Worm (Caenorhabditis elegans) whole organism, mixed stage, embryonic: ENCODE results near the gene arrd-19.

ENCODE experiments used
- M03D4.4 ChIP-seq: sonication (generic microtip); optimal IDR thresholded peaks from 2 replicates; lab custom pipeline; 2017; ENCODE audit warnings: mild to moderate bottlenecking, missing genetic modification characterization, missing compliant biosample characterization
- bed-3 ChIP-seq: fragments of 200-800 bp; sonication (Bioruptor generic); optimal IDR thresholded peaks from 3 replicates; lab custom pipeline; 2018; ENCODE audit warnings: mild to moderate bottlenecking, missing genetic modification characterization, moderate library complexity, missing compliant biosample characterization
- blmp-1 ChIP-seq: fragments of 150-350 bp; optimal IDR thresholded peaks from 2 replicates; lab custom pipeline; 2014; ENCODE audit warnings: missing biosample characterization, missing genetic modification characterization
- ceh-39 ChIP-seq: fragments of 150-350 bp; optimal IDR thresholded peaks from 2 replicates; lab custom pipeline; 2014; ENCODE audit warnings: missing biosample characterization, missing genetic modification characterization
- ceh-43 ChIP-seq: fragments of 200-800 bp; sonication (Bioruptor generic); optimal IDR thresholded peaks from 2 replicates; lab custom pipeline; 2018; ENCODE audit warnings: mild to moderate bottlenecking, missing genetic modification characterization, moderate library complexity, missing compliant biosample characterization
- ces-1 ChIP-seq: fragments of 150-350 bp; optimal IDR thresholded peaks from 2 replicates; lab custom pipeline; 2014; ENCODE audit warnings: missing biosample characterization, missing genetic modification reagents, missing genetic modification characterization
- cnd-1 ChIP-seq: fragments of 200-800 bp; sonication (Bioruptor generic); optimal IDR thresholded peaks from 2 replicates; lab custom pipeline; 2018; ENCODE audit warnings: mild to moderate bottlenecking, missing genetic modification characterization, missing compliant biosample characterization
- drap-1 ChIP-seq: fragments of 200-800 bp; sonication (Bioruptor generic); optimal IDR thresholded peaks from 3 replicates; lab custom pipeline; 2018; ENCODE audit warnings: mild to moderate bottlenecking, missing genetic modification characterization, missing compliant biosample characterization
- elt-1 ChIP-seq: sonication (generic microtip); optimal IDR thresholded peaks from 2 replicates; lab custom pipeline; 2017; ENCODE audit warnings: missing genetic modification characterization, mild to moderate bottlenecking, missing compliant biosample characterization, antibody characterized with exemption, moderate library complexity, borderline replicate concordance; ENCODE audit not compliant: insufficient read depth
- elt-3 ChIP-seq: fragments of 150-350 bp; optimal IDR thresholded peaks from 2 replicates; lab custom pipeline; 2014; ENCODE audit warnings: missing biosample characterization, missing genetic modification characterization
- flh-1 ChIP-seq: fragments of 200-800 bp; sonication (Bioruptor generic); optimal IDR thresholded peaks from 2 replicates; lab custom pipeline; 2018; ENCODE audit warnings: mild to moderate bottlenecking, missing genetic modification characterization, moderate library complexity, missing compliant biosample characterization
- ham-2 ChIP-seq: fragments of 200-800 bp; sonication (Bioruptor generic); optimal IDR thresholded peaks from 2 replicates; lab custom pipeline; 2018; ENCODE audit warnings: mild to moderate bottlenecking, missing genetic modification characterization, missing compliant biosample characterization
- hlh-1 ChIP-seq: fragments of 150-350 bp; optimal IDR thresholded peaks from 2 replicates; lab custom pipeline; 2014; ENCODE audit warnings: missing biosample characterization, missing genetic modification reagents, missing genetic modification characterization
- lin-13 ChIP-seq: fragments of 150-350 bp; optimal IDR thresholded peaks from 2 replicates; lab custom pipeline; 2014; ENCODE audit warnings: missing biosample characterization, missing genetic modification characterization
- lin-32 ChIP-seq: fragments of 200-800 bp; sonication (Bioruptor generic); optimal IDR thresholded peaks from 2 replicates; lab custom pipeline; 2018; ENCODE audit warnings: mild to moderate bottlenecking, missing genetic modification characterization, missing compliant biosample characterization
- lsy-2 ChIP-seq: fragments of 150-350 bp; optimal IDR thresholded peaks from 2 replicates; lab custom pipeline; 2014; ENCODE audit warnings: missing biosample characterization, missing genetic modification characterization
- mab-5 ChIP-seq: fragments of 150-350 bp; optimal IDR thresholded peaks from 2 replicates; lab custom pipeline; 2014; ENCODE audit warnings: missing biosample characterization, missing genetic modification characterization
- mep-1 ChIP-seq: fragments of 150-350 bp; optimal IDR thresholded peaks from 2 replicates; lab custom pipeline; 2017; ENCODE audit warnings: missing biosample characterization, missing genetic modification reagents, missing genetic modification characterization, inconsistent platforms
- mls-2 ChIP-seq: sonication (generic microtip); optimal IDR thresholded peaks from 2 replicates; lab custom pipeline; 2016; ENCODE audit warnings: mild to moderate bottlenecking, missing genetic modification characterization, moderate library complexity, missing compliant biosample characterization
- nhr-2 ChIP-seq: fragments of 150-350 bp; optimal IDR thresholded peaks from 2 replicates; lab custom pipeline; 2014; ENCODE audit warnings: missing biosample characterization, missing genetic modification characterization
- nhr-28 ChIP-seq: fragments of 150-350 bp; optimal IDR thresholded peaks from 2 replicates; lab custom pipeline; 2014; ENCODE audit warnings: missing biosample characterization, missing genetic modification characterization
- nhr-76 ChIP-seq: sonication (generic microtip); optimal IDR thresholded peaks from 2 replicates; lab custom pipeline; 2017; ENCODE audit warnings: missing biosample characterization, missing genetic modification characterization
- pha-4 ChIP-seq: fragments of 150-350 bp; optimal IDR thresholded peaks from 2 replicates; lab custom pipeline; 2018; ENCODE audit warnings: missing biosample characterization, missing genetic modification reagents, missing genetic modification characterization
- sem-2 ChIP-seq: fragments of 200-800 bp; sonication (Bioruptor generic); optimal IDR thresholded peaks from 2 replicates; lab custom pipeline; 2018; ENCODE audit warnings: mild to moderate bottlenecking, missing genetic modification characterization, missing compliant biosample characterization
- snpc-4 ChIP-seq: fragments of 150-350 bp; optimal IDR thresholded peaks from 2 replicates; lab custom pipeline; 2014; ENCODE audit warnings: missing biosample characterization, missing genetic modification characterization
- sptf-1 ChIP-seq: sonication (generic microtip); optimal IDR thresholded peaks from 2 replicates; lab custom pipeline; 2017; ENCODE audit warnings: mild to moderate bottlenecking, missing genetic modification characterization, moderate library complexity, missing compliant biosample characterization
- tbx-8 ChIP-seq: fragments of 200-800 bp; sonication (Bioruptor generic); optimal IDR thresholded peaks from 2 replicates; lab custom pipeline; 2018; ENCODE audit warnings: mild to moderate bottlenecking, missing genetic modification characterization, moderate library complexity, missing compliant biosample characterization
- unc-120 ChIP-seq: sonication (generic microtip); optimal IDR thresholded peaks from 2 replicates; lab custom pipeline; 2017; ENCODE audit warnings: missing genetic modification characterization, missing compliant biosample characterization; ENCODE audit not compliant: poor library complexity, severe bottlenecking
- unc-62 ChIP-seq: fragments of 150-350 bp; optimal IDR thresholded peaks from 2 replicates; lab custom pipeline; 2014; ENCODE audit warnings: missing biosample characterization, missing genetic modification reagents, missing genetic modification characterization
- zip-8 ChIP-seq: fragments of 150-350 bp; optimal IDR thresholded peaks from 2 replicates; lab custom pipeline; 2014; ENCODE audit warnings: missing biosample characterization, missing genetic modification characterization
- ztf-11 ChIP-seq: fragments of 150-350 bp; optimal IDR thresholded peaks from 2 replicates; lab custom pipeline; 2014; ENCODE audit warnings: missing biosample characterization, missing genetic modification characterization

The arrd-19 gene

ce11 chrV:3288134-3288533 lies 27.2 kb downstream of the arrd-19 start:
- TF ChIP-seq mab-5 (tag; lab: Kevin White, UChicago) (no peak), tbx-8 (GFP tag; lab: Kevin White, UChicago) (no peak), flh-1 (GFP tag; lab: Kevin White, UChicago) (no peak), snpc-4 (no peak), zip-8 (tag; lab: Kevin White, UChicago) (no peak), nhr-2 (tag; lab: Kevin White, UChicago) (no peak), lsy-2 (tag; lab: Kevin White, UChicago) (no peak), blmp-1 (tag; lab: Kevin White, UChicago) (no peak), M03D4.4 (no peak), ztf-11 (tag; lab: Kevin White, UChicago) (no peak), sptf-1 (tag; lab: Kevin White, UChicago) (no peak), ceh-43 (no peak), pha-4 (tag; lab: Kevin White, UChicago) (no peak), bed-3 (no peak), elt-1 (tag; lab: Kevin White, UChicago) (no peak), ceh-39 (tag; lab: Kevin White, UChicago) (no peak), mep-1 (tag; lab: Kevin White, UChicago) (no peak), ham-2 (no peak)

ce11 chrV:3287330-3287729 lies 28.0 kb downstream of the arrd-19 start, which contains the start of gene F35F10.7:
Gene F35F10.7, minus strand, starts transcription at chrV:3287430.
- no peak for TF ChIP-seq snpc-4
- no peak for TF ChIP-seq ces-1 (GFP tag; lab: Kevin White, UChicago)
- no peak for TF ChIP-seq elt-3 (tag; lab: Kevin White, UChicago)
- no peak for TF ChIP-seq flh-1 (GFP tag; lab: Kevin White, UChicago)
- no peak for TF ChIP-seq bed-3
- TF ChIP-seq unc-62 (GFP tag; lab: Kevin White, UChicago): no peak
- no peak for TF ChIP-seq nhr-76 (tag; lab: Kevin White, UChicago)
- TF ChIP-seq cnd-1 (tag; lab: Kevin White, UChicago): no peak
- no peak for TF ChIP-seq lin-32 (GFP tag; lab: Kevin White, UChicago)

- no peak for TF ChIP-seq hlh-1 (tag; lab: Kevin White, UChicago)
- no peak for TF ChIP-seq blmp-1 (tag; lab: Kevin White, UChicago)
- TF ChIP-seq sptf-1 (tag; lab: Kevin White, UChicago): no peak
- no peak for TF ChIP-seq nhr-28 (tag; lab: Kevin White, UChicago)
- no peak for TF ChIP-seq ham-2
- no peak for TF ChIP-seq mep-1 (tag; lab: Kevin White, UChicago)
- no peak for TF ChIP-seq lsy-2 (tag; lab: Kevin White, UChicago)
- TF ChIP-seq ceh-39 (tag; lab: Kevin White, UChicago): no peak
- no peak for TF ChIP-seq mls-2
- TF ChIP-seq lin-13 (tag; lab: Kevin White, UChicago): no peak
- no peak for TF ChIP-seq ceh-43
- no peak for TF ChIP-seq unc-62 (GFP tag; lab: Kevin White, UChicago)
These were observed 30.7 kb downstream of the arrd-19 start, which contains the start of gene F35F10.5 for ce11 chrV:3284629-3285028. Gene F35F10.5, plus strand, starts transcription at chrV:3284929.

DNA sequence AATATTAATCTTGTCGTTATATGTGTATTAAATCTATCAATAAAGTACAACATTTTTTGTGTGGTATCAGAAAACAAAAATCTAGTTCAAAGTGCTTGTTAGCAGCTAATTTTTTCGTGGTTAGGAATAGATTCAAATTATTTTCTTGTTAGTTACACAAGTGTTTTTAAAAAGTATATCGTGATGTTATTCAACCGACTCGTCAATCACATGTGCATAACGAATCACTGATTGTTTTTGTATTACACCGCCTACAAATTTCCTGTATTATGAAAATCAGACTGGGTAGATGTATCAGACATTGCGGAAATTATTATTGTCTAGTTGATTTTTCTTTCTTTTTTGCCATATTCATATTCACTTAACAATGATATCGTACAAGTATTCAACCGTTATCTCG lies 32.4 kb downstream of the arrd-19 start, which contains the start of gene str-64:
Gene str-64 (plus strand): TSS at position 301 of the 400 bp plus-strand sequence.
- TF ChIP-seq unc-120 (tag; lab: Kevin White, UChicago) (no peak), bed-3 (no peak), mab-5 (tag; lab: Kevin White, UChicago) (no peak), elt-3 (tag; lab: Kevin White, UChicago) (no peak), ceh-39 (tag; lab: Kevin White, UChicago) (no peak), sem-2 (no peak), lin-13 (tag; lab: Kevin White, UChicago) (no peak), lin-32 (GFP tag; lab: Kevin White, UChicago) (no peak), sptf-1 (tag; lab: Kevin White, UChicago) (no peak)
- TF ChIP-seq, all 35 proteins: peak for 0

DNA sequence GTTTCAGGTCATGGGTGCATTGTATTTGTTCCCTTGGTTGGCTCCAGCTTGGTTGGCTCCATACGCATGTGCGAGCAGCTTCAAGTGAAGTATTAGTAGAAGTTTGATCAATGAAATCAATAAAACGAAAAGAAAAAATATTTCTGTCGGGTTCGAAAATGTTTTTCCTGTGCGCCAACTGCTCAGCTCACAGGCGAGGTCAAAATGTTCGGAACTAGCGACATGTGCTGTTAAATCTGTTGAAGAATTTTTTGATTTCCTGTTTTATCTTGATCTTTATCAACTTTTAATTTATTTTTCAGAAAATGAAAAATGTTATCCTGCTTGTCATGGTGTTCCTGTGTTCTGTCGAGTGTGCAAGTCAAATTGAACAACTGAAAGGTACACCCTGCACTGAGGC lies 33.8 kb downstream of the arrd-19 start, which contains the start of gene T28A11.25:
Gene T28A11.25 (plus strand): TSS at position 301 of the 400 bp plus-strand sequence.
- TF ChIP-seq unc-120 (tag; lab: Kevin White, UChicago) (no peak), cnd-1 (tag; lab: Kevin White, UChicago) (no peak), ceh-39 (tag; lab: Kevin White, UChicago) (no peak), lin-13 (tag; lab: Kevin White, UChicago) (no peak), sem-2 (no peak), hlh-1 (tag; lab: Kevin White, UChicago) (no peak), mls-2 (no peak), ztf-11 (tag; lab: Kevin White, UChicago) (no peak), ham-2 (no peak), nhr-28 (tag; lab: Kevin White, UChicago) (no peak), unc-62 (GFP tag; lab: Kevin White, UChicago) (no peak), M03D4.4 (no peak), drap-1 (GFP tag; lab: Kevin White, UChicago) (no peak)
